Worm (Caenorhabditis elegans) whole organism, L2 larva: Measurements from ENCODE around the gene moc-1.

Experiments
- alr-1 ChIP-seq: fragments of 150-350 bp; optimal IDR thresholded peaks from 2 replicates; lab custom pipeline; 2014; ENCODE audit warnings: missing biosample characterization, missing genetic modification characterization
- aly-2 ChIP-seq: fragments of 150-350 bp; optimal IDR thresholded peaks from 2 replicates; lab custom pipeline; 2014; ENCODE audit warnings: missing biosample characterization, missing genetic modification characterization
- ama-1 ChIP-seq: fragments of 150-350 bp; optimal IDR thresholded peaks from 2 replicates; lab custom pipeline; 2018; ENCODE audit warnings: inconsistent platforms
- ceh-16 ChIP-seq: fragments of 150-350 bp; optimal IDR thresholded peaks from 2 replicates; lab custom pipeline; 2014; ENCODE audit warnings: missing biosample characterization, missing genetic modification characterization
- crh-2 ChIP-seq: sonication (generic microtip); optimal IDR thresholded peaks from 2 replicates; lab custom pipeline; 2017; ENCODE audit warnings: missing biosample characterization, missing genetic modification characterization
- elt-3 ChIP-seq: sonication (generic microtip); optimal IDR thresholded peaks from 2 replicates; lab custom pipeline; 2017; ENCODE audit warnings: missing biosample characterization, missing genetic modification characterization
- lin-13 ChIP-seq: fragments of 150-350 bp; optimal IDR thresholded peaks from 2 replicates; lab custom pipeline; 2014; ENCODE audit warnings: missing biosample characterization, missing genetic modification reagents, missing genetic modification characterization
- nhr-10 ChIP-seq: sonication (generic microtip); optimal IDR thresholded peaks from 2 replicates; lab custom pipeline; 2017; ENCODE audit warnings: missing biosample characterization, missing genetic modification characterization
- nhr-11 ChIP-seq: fragments of 150-350 bp; optimal IDR thresholded peaks from 2 replicates; lab custom pipeline; 2014; ENCODE audit warnings: missing biosample characterization, missing genetic modification characterization
- nhr-129 ChIP-seq: fragments of 150-350 bp; optimal IDR thresholded peaks from 2 replicates; lab custom pipeline; 2014; ENCODE audit warnings: missing biosample characterization, missing genetic modification characterization
- nhr-23 ChIP-seq: fragments of 150-350 bp; optimal IDR thresholded peaks from 2 replicates; lab custom pipeline; 2014; ENCODE audit warnings: missing biosample characterization, missing genetic modification reagents, missing genetic modification characterization
- snpc-4 ChIP-seq: fragments of 150-350 bp; optimal IDR thresholded peaks from 2 replicates; lab custom pipeline; 2014; ENCODE audit warnings: missing biosample characterization, missing genetic modification characterization
- unc-62 ChIP-seq: fragments of 150-350 bp; optimal IDR thresholded peaks from 2 replicates; lab custom pipeline; 2014; ENCODE audit warnings: missing biosample characterization, missing genetic modification reagents, missing genetic modification characterization
- ztf-11 ChIP-seq: sonication (generic microtip); optimal IDR thresholded peaks from 2 replicates; lab custom pipeline; 2017; ENCODE audit warnings: missing biosample characterization, missing genetic modification characterization

DNA sequence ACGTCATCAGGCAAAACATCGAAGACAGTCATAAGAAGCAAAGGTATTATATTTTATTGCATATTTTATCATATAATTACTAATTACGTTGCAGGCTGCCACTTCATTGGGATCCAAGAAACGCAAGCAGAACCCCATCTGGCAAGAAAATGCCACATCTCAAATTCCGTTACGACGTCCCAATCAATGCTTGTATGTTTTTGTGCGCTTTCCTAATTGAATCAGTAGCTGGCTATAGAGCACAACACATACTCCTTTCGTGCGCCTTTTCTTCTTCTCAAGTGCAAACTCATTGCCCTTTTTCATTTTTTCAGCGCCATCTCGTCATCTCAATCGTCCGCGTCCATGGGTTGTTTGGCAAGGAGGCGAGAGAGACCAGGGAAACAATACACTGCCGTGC lies 12.5 kb upstream of the moc-1 start:
- TF ChIP-seq nhr-11 (tag; lab: Kevin White, UChicago) (no peak), ama-1 (lab: Kevin White, UChicago) (no peak), ceh-16 (no peak), crh-2 (tag; lab: Kevin White, UChicago) (no peak), nhr-10 (tag; lab: Kevin White, UChicago) (no peak), alr-1 (tag; lab: Kevin White, UChicago) (no peak), aly-2 (no peak), snpc-4 (no peak), elt-3 (tag; lab: Kevin White, UChicago) (no peak), nhr-129 (tag; lab: Kevin White, UChicago) (no peak), nhr-23 (tag; lab: Kevin White, UChicago) (no peak), ztf-11 (tag; lab: Kevin White, UChicago) (no peak), lin-13 (GFP tag; lab: Kevin White, UChicago) (no peak), unc-62 (no peak)
